Fruit fly (Drosophila melanogaster) whole organism, embryonic: Measurements from ENCODE around the gene CG6231.

ENCODE experiments used
- Abd-B ChIP-seq: fragments of 200-800 bp; sonication (Bioruptor generic); optimal IDR thresholded peaks from 2 replicates; lab custom pipeline; 2018; ENCODE audit warnings: missing biosample characterization, mild to moderate bottlenecking, missing genetic modification characterization, moderate library complexity
- Awh ChIP-seq: fragments of 200-800 bp; sonication (Bioruptor generic); IDR thresholded peaks from 2 replicates; pipeline ENCODE4, ENCODE4 v1.3.6; 2022; ENCODE audit warnings: missing biosample characterization, missing genetic modification characterization
- Bgb ChIP-seq: fragments of 200-800 bp; sonication (Bioruptor generic); IDR thresholded peaks from 2 replicates; pipeline ENCODE4 v1.3.6; 2022; ENCODE audit warnings: missing biosample characterization, missing genetic modification characterization; ENCODE audit not compliant: partially characterized antibody
- CG10209 ChIP-seq: fragments of 200-800 bp; sonication (Bioruptor generic); optimal IDR thresholded peaks from 3 replicates; lab custom pipeline; 2017; ENCODE audit warnings: missing biosample characterization, mild to moderate bottlenecking, missing genetic modification characterization, missing genetic modification reagents
- CG10366 ChIP-seq: fragments of 200-800 bp; sonication (Bioruptor generic); IDR thresholded peaks from 2 replicates; pipeline ENCODE4 v1.3.6; 2022; ENCODE audit warnings: missing biosample characterization, missing genetic modification characterization
- CG10462 ChIP-seq: fragments of 200-800 bp; sonication (Bioruptor generic); optimal IDR thresholded peaks from 2 replicates; lab custom pipeline; 2016; ENCODE audit warnings: missing biosample characterization, missing genetic modification characterization
- CG10543 ChIP-seq: fragments of 200-800 bp; sonication (Bioruptor generic); optimal IDR thresholded peaks from 3 replicates; lab custom pipeline; 2017; ENCODE audit warnings: missing biosample characterization, mild to moderate bottlenecking, missing genetic modification characterization, moderate library complexity
- CG12155 ChIP-seq: fragments of 200-800 bp; sonication (Bioruptor generic); optimal IDR thresholded peaks from 3 replicates; lab custom pipeline; 2016; ENCODE audit warnings: missing biosample characterization, missing genetic modification characterization
- CG12769 ChIP-seq: fragments of 200-800 bp; sonication (Bioruptor generic); optimal IDR thresholded peaks from 2 replicates; lab custom pipeline; 2019; ENCODE audit warnings: missing biosample characterization, mild to moderate bottlenecking, missing genetic modification characterization, moderate library complexity
- CG12942 ChIP-seq: fragments of 200-800 bp; sonication (Bioruptor generic); optimal IDR thresholded peaks from 3 replicates; lab custom pipeline; 2016; ENCODE audit warnings: missing biosample characterization, missing genetic modification characterization
- CG13123 ChIP-seq: fragments of 200-800 bp; sonication (Bioruptor generic); optimal IDR thresholded peaks from 2 replicates; lab custom pipeline; 2016; ENCODE audit warnings: missing biosample characterization, missing genetic modification characterization
- CG14441 ChIP-seq: fragments of 200-800 bp; sonication (Bioruptor generic); IDR thresholded peaks from 2 replicates; pipeline ENCODE4 v1.3.6; 2022; ENCODE audit warnings: missing biosample characterization, missing genetic modification characterization
- CG30020 ChIP-seq: fragments of 200-800 bp; optimal IDR thresholded peaks from 2 replicates; lab custom pipeline; 2019; ENCODE audit warnings: missing biosample characterization, mild to moderate bottlenecking, missing genetic modification characterization, moderate library complexity
- CG31224 ChIP-seq: fragments of 200-800 bp; sonication (Bioruptor generic); IDR thresholded peaks from 2 replicates; pipeline ENCODE4 v1.3.6; 2022; ENCODE audit warnings: missing biosample characterization, missing genetic modification characterization
- CG3163 ChIP-seq: fragments of 200-800 bp; sonication (Bioruptor generic); optimal IDR thresholded peaks from 3 replicates; lab custom pipeline; 2016; ENCODE audit warnings: missing biosample characterization, missing genetic modification characterization
- CG32772 ChIP-seq: fragments of 200-800 bp; sonication (Bioruptor generic); IDR thresholded peaks from 2 replicates; pipeline ENCODE4 v1.3.6; 2022; ENCODE audit warnings: missing biosample characterization, missing genetic modification characterization
- CG4820 ChIP-seq: fragments of 200-800 bp; sonication (Bioruptor generic); optimal IDR thresholded peaks from 3 replicates; lab custom pipeline; 2016; ENCODE audit warnings: missing biosample characterization, missing genetic modification characterization
- CG6654 ChIP-seq: fragments of 200-800 bp; sonication (Bioruptor generic); optimal IDR thresholded peaks from 2 replicates; lab custom pipeline; 2017; ENCODE audit warnings: missing biosample characterization, mild to moderate bottlenecking, missing genetic modification characterization
- CG6689 ChIP-seq: fragments of 200-800 bp; sonication (Bioruptor generic); IDR thresholded peaks from 2 replicates; pipeline ENCODE4 v1.3.6; 2022; ENCODE audit warnings: missing biosample characterization, missing genetic modification characterization
- CG9932 ChIP-seq: fragments of 200-800 bp; sonication (Bioruptor generic); IDR thresholded peaks from 2 replicates; pipeline ENCODE4 v1.3.6; 2022; ENCODE audit warnings: missing biosample characterization, missing genetic modification characterization
- Camta ChIP-seq: fragments of 200-800 bp; sonication (Bioruptor generic); optimal IDR thresholded peaks from 2 replicates; lab custom pipeline; 2016; ENCODE audit warnings: missing biosample characterization, missing genetic modification characterization
- Chrac-16 ChIP-seq: fragments of 200-800 bp; sonication (Bioruptor generic); optimal IDR thresholded peaks from 3 replicates; lab custom pipeline; 2016; ENCODE audit warnings: missing biosample characterization, missing genetic modification characterization
- Dp ChIP-seq: fragments of 200-800 bp; sonication (Bioruptor generic); optimal IDR thresholded peaks from 2 replicates; lab custom pipeline; 2018; ENCODE audit warnings: missing biosample characterization, mild to moderate bottlenecking, missing genetic modification characterization, moderate library complexity
- Eip74EF ChIP-seq, 2 experiments: fragments of 200-800 bp in 1 of 2; fragments of >200 bp in 1 of 2; sonication (Bioruptor generic) in 1 of 2; optimal IDR thresholded peaks; 2 replicates each; lab custom pipeline; 2017 to 2019; ENCODE audit warnings: missing biosample characterization in 2 of 2, missing genetic modification characterization in 2 of 2, mild to moderate bottlenecking in 1 of 2, moderate library complexity in 1 of 2
- HHEX ChIP-seq: fragments of 200-800 bp; sonication (Bioruptor generic); optimal IDR thresholded peaks from 3 replicates; lab custom pipeline; 2017; ENCODE audit warnings: missing biosample characterization, mild to moderate bottlenecking, missing genetic modification characterization, missing genetic modification reagents
- Neu2 ChIP-seq: fragments of 200-800 bp; sonication (Bioruptor generic); optimal IDR thresholded peaks from 3 replicates; lab custom pipeline; 2016; ENCODE audit warnings: missing biosample characterization, missing genetic modification characterization, borderline replicate concordance
- Nf-YA ChIP-seq: fragments of 200-800 bp; sonication (Bioruptor generic); IDR thresholded peaks from 2 replicates; pipeline ENCODE4 v1.3.6; 2022; ENCODE audit warnings: missing biosample characterization, missing genetic modification characterization
- Oaz ChIP-seq: fragments of 200-800 bp; sonication (Bioruptor generic); IDR thresholded peaks from 2 replicates; pipeline ENCODE4 v1.3.6; 2022; ENCODE audit warnings: missing biosample characterization, missing genetic modification characterization
- Sry-δ ChIP-seq: fragments of 200-800 bp; sonication (Bioruptor generic); optimal IDR thresholded peaks from 2 replicates; lab custom pipeline; 2016; ENCODE audit warnings: missing biosample characterization, missing genetic modification characterization
- ash1 ChIP-seq: fragments of 200-800 bp; sonication (Bioruptor generic); optimal IDR thresholded peaks from 2 replicates; lab custom pipeline; 2018; ENCODE audit warnings: missing biosample characterization, mild to moderate bottlenecking, missing genetic modification characterization
- bab2 ChIP-seq: fragments of 200-800 bp; sonication (Bioruptor generic); optimal IDR thresholded peaks from 2 replicates; lab custom pipeline; 2016; ENCODE audit warnings: missing biosample characterization, missing genetic modification characterization
- bsh ChIP-seq, 2 experiments: fragments of 200-800 bp; sonication (Bioruptor generic); optimal IDR thresholded peaks; 2 replicates each; lab custom pipeline; 2017 to 2018; ENCODE audit warnings: mild to moderate bottlenecking in 2 of 2, missing biosample characterization in 2 of 2, missing genetic modification characterization in 2 of 2, moderate library complexity in 1 of 2
- emc ChIP-seq: fragments of 200-800 bp; sonication (Bioruptor generic); optimal IDR thresholded peaks from 2 replicates; lab custom pipeline; 2016; ENCODE audit warnings: missing biosample characterization, missing genetic modification characterization
- eyg ChIP-seq: fragments of 200-800 bp; sonication (Bioruptor generic); optimal IDR thresholded peaks from 3 replicates; lab custom pipeline; 2016; ENCODE audit warnings: missing biosample characterization, missing genetic modification characterization
- fd96Cb ChIP-seq: fragments of 200-800 bp; sonication (Bioruptor generic); optimal IDR thresholded peaks from 2 replicates; lab custom pipeline; 2018; ENCODE audit warnings: missing biosample characterization, mild to moderate bottlenecking, missing genetic modification characterization, moderate library complexity
- gce ChIP-seq: fragments of 200-800 bp; sonication (Bioruptor generic); IDR thresholded peaks from 3 replicates; pipeline ENCODE4 v1.3.6; 2022; ENCODE audit warnings: missing biosample characterization, missing genetic modification characterization
- grn ChIP-seq: fragments of 200-800 bp; sonication (Bioruptor generic); optimal IDR thresholded peaks from 3 replicates; lab custom pipeline; 2017; ENCODE audit warnings: missing biosample characterization, missing genetic modification characterization
- gsb ChIP-seq: fragments of 200-800 bp; sonication (Bioruptor generic); IDR thresholded peaks from 2 replicates; pipeline ENCODE4 v1.3.6; 2022; ENCODE audit warnings: missing biosample characterization, missing genetic modification characterization
- jumu ChIP-seq: fragments of 200-800 bp; sonication (Bioruptor generic); optimal IDR thresholded peaks from 3 replicates; lab custom pipeline; 2016; ENCODE audit warnings: missing biosample characterization, missing genetic modification characterization
- kay ChIP-seq: fragments of 200-800 bp; sonication (Bioruptor generic); optimal IDR thresholded peaks from 2 replicates; lab custom pipeline; 2016; ENCODE audit warnings: missing biosample characterization, missing genetic modification characterization
- nerfin-2 ChIP-seq: fragments of 200-800 bp; sonication (Bioruptor generic); IDR thresholded peaks from 2 replicates; pipeline ENCODE4 v1.3.6; 2022; ENCODE audit warnings: missing biosample characterization, missing genetic modification characterization; ENCODE audit not compliant: partially characterized antibody
- org-1 ChIP-seq: fragments of 200-800 bp; sonication (Bioruptor generic); optimal IDR thresholded peaks from 2 replicates; lab custom pipeline; 2017; ENCODE audit warnings: missing biosample characterization, missing genetic modification characterization
- peb ChIP-seq: fragments of 200-800 bp; sonication (Bioruptor generic); IDR thresholded peaks from 2 replicates; pipeline ENCODE4 v1.3.6; 2022; ENCODE audit warnings: missing biosample characterization, missing genetic modification characterization
- ranshi ChIP-seq: fragments of 200-800 bp; sonication (Bioruptor generic); IDR thresholded peaks from 2 replicates; pipeline ENCODE4 v1.3.6; 2022; ENCODE audit warnings: missing biosample characterization, missing genetic modification characterization
- schlank ChIP-seq: fragments of 200-800 bp; sonication (Bioruptor generic); optimal IDR thresholded peaks from 2 replicates; lab custom pipeline; 2018; ENCODE audit warnings: missing biosample characterization, mild to moderate bottlenecking, missing genetic modification characterization
- ssp ChIP-seq: fragments of 200-800 bp; sonication (Bioruptor generic); IDR thresholded peaks from 2 replicates; pipeline ENCODE4 v1.3.6; 2022; ENCODE audit warnings: missing biosample characterization, missing genetic modification characterization
- stc ChIP-seq: fragments of 200-800 bp; sonication (Bioruptor generic); IDR thresholded peaks from 2 replicates; pipeline ENCODE4 v1.3.6; 2022; ENCODE audit warnings: missing biosample characterization, missing genetic modification characterization
- trh ChIP-seq: fragments of 200-800 bp; sonication (Bioruptor generic); optimal IDR thresholded peaks from 2 replicates; lab custom pipeline; 2016; ENCODE audit warnings: missing biosample characterization, missing genetic modification characterization
- unpg ChIP-seq: fragments of 200-800 bp; sonication (Bioruptor generic); optimal IDR thresholded peaks from 3 replicates; lab custom pipeline; 2018; ENCODE audit warnings: missing biosample characterization, mild to moderate bottlenecking, missing genetic modification characterization, moderate library complexity
- wdn ChIP-seq: fragments of 200-800 bp; sonication (Bioruptor generic); IDR thresholded peaks from 2 replicates; pipeline ENCODE4 v1.3.6; 2022; ENCODE audit warnings: missing biosample characterization, missing genetic modification characterization
- wor ChIP-seq: fragments of 200-800 bp; sonication (Bioruptor generic); IDR thresholded peaks from 2 replicates; pipeline ENCODE4 v1.3.6; 2022; ENCODE audit warnings: missing biosample characterization, missing genetic modification characterization

Gene CG6231

dm6 chr3R:19584818-19585217 lies 47.7 kb downstream of the CG6231 start (continued):
- TF ChIP-seq peb (GFP tag; lab: Robert Waterston, UW) = peak; percentile 62; the same call in 1 of the 2 replicates
- TF ChIP-seq unpg = peak; percentile 86
- TF ChIP-seq CG9932 (GFP tag; lab: Robert Waterston, UW) = peak; percentile 32; the same call in 1 of the 2 replicates
- no peak for TF ChIP-seq CG30020 (tag; lab: Kevin White, UChicago)
- no peak for TF ChIP-seq Chrac-16 (GFP tag; lab: Kevin White, UChicago)
- TF ChIP-seq nerfin-2 = no peak
- peak; percentile 91 for TF ChIP-seq grn
- TF ChIP-seq CG6654 (GFP tag; lab: Kevin White, UChicago) = peak; percentile 44
- no peak for TF ChIP-seq CG12769 (tag; lab: Kevin White, UChicago)
- peak; percentile 72; the same call in 1 of the 2 replicates for TF ChIP-seq stc (GFP tag; lab: Robert Waterston, UW)
- peak; percentile 83 for TF ChIP-seq bab2 (GFP tag; lab: Kevin White, UChicago)
- TF ChIP-seq CG14441 (GFP tag; lab: Robert Waterston, UW) = peak; percentile 31; the same call in 1 of the 2 replicates
- peak; percentile 29 for TF ChIP-seq ash1 (GFP tag; lab: Kevin White, UChicago)
- TF ChIP-seq Neu2 (GFP tag; lab: Kevin White, UChicago) = peak; percentile 18
- TF ChIP-seq ssp (GFP tag; lab: Robert Waterston, UW) = peak; percentile 39; the same call in 1 of the 2 replicates
- TF ChIP-seq Awh (GFP tag; lab: Robert Waterston, UW) = no peak; the same call in none of the 2 replicates
- TF ChIP-seq gce (GFP tag; lab: Robert Waterston, UW) = peak; percentile 85
- TF ChIP-seq HHEX = peak; percentile 91
- no peak for TF ChIP-seq wor
- TF ChIP-seq fd96Cb (tag; lab: Kevin White, UChicago) = peak; percentile 68
- TF ChIP-seq Abd-B (GFP tag; lab: Kevin White, UChicago) = no peak
- peak; percentile 83 for TF ChIP-seq CG10543 (GFP tag; lab: Kevin White, UChicago)
- TF ChIP-seq CG10209 = peak; percentile 92
- peak in 1 of 2 experiments; percentile 89 for TF ChIP-seq bsh (GFP tag; optimal IDR thresholded peaks at IDR 0.05; lab: Kevin White, UChicago)
- peak; percentile 76 for TF ChIP-seq trh (GFP tag; lab: Kevin White, UChicago)
- TF ChIP-seq Bgb (GFP tag; lab: Robert Waterston, UW) = no peak
- TF ChIP-seq wdn (GFP tag; lab: Robert Waterston, UW) = no peak
- TF ChIP-seq schlank = peak; percentile 44
- peak; percentile 59; the same call in 1 of the 2 replicates for TF ChIP-seq ranshi (GFP tag; lab: Robert Waterston, UW)
- TF ChIP-seq CG10366 (GFP tag; lab: Robert Waterston, UW) = peak; percentile 68
- TF ChIP-seq Dp = no peak
- TF ChIP-seq eyg (GFP tag; lab: Kevin White, UChicago) = peak; percentile 73
- TF ChIP-seq CG6689 (GFP tag; lab: Robert Waterston, UW) = peak; percentile 59
- peak; percentile 83 for TF ChIP-seq Camta (GFP tag; lab: Kevin White, UChicago)
- peak in 1 of 2 experiments; percentile 56 for TF ChIP-seq Eip74EF (GFP tag; optimal IDR thresholded peaks at IDR 0.05; lab: Kevin White, UChicago)
- TF ChIP-seq CG13123 (GFP tag; lab: Kevin White, UChicago) = peak; percentile 79
- peak; percentile 60 for TF ChIP-seq jumu (GFP tag; lab: Kevin White, UChicago)
- TF ChIP-seq CG12155 (GFP tag; lab: Kevin White, UChicago) = peak; percentile 11
- TF ChIP-seq CG3163 (GFP tag; lab: Kevin White, UChicago) = peak; percentile 61
- TF ChIP-seq CG12942 (GFP tag; lab: Kevin White, UChicago) = peak; percentile 70
- TF ChIP-seq Sry-δ (GFP tag; lab: Kevin White, UChicago) = peak; percentile 42
- TF ChIP-seq emc = no peak
- TF ChIP-seq CG4820 (GFP tag; lab: Kevin White, UChicago) = peak; percentile 68
- TF ChIP-seq Oaz (GFP tag; lab: Robert Waterston, UW) = no peak
- TF ChIP-seq CG10462 = peak; percentile 68
- TF ChIP-seq CG32772 (GFP tag; lab: Robert Waterston, UW) = no peak
- TF ChIP-seq Nf-YA = peak; percentile 75
- TF ChIP-seq CG31224 = no peak
- TF ChIP-seq kay (GFP tag; lab: Kevin White, UChicago) = peak; percentile 32
- TF ChIP-seq org-1 (GFP tag; lab: Kevin White, UChicago) = peak; percentile 91
- no peak for TF ChIP-seq gsb (GFP tag; lab: Robert Waterston, UW)
